Worm (Caenorhabditis elegans): ENCODE data around the gene C25G6.4.

DNA sequence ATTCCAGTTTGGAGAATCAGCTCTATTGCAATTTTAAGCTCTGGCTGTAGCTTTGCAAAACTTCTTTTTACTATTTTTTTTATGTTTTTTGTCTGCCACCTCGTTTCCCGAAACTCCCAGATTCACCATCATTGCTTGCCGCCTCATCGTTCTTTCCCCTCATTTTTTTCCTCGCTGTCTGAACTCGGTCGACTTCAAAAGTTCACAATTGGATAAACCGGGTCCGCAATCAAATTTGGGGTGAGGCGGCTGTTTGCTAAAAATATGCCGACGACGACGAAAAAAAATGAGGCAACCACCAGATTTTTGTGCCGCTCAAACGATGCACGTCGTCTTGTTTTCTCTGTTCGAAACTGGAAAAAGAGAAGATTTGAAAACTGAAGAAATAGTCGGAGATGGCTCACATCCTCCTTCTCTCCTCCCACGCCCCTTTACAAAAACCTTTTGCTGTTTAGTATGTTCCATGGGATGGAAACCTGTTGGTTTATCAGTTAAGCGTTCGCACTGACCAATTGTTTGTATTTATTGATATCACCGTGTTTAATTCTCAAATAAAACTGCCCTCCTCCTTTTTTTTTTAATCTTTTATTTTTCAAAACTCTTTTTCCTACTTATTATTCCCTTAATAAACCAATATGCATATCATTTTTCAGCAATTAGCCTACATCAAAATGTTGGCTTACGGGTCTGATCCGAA is 45.1 kb upstream of the C25G6.4 start, which contains the start of gene dop-4:
- TF ChIP-seq aly-2 (tag; optimal IDR thresholded peaks at IDR 0.05) = no peak
- no peak for TF ChIP-seq unc-55 (GFP tag; optimal IDR thresholded peaks at IDR 0.05)
- TF ChIP-seq mdl-1 (tag; optimal IDR thresholded peaks at IDR 0.05) = no peak
- no peak for TF ChIP-seq blmp-1 (tag; optimal IDR thresholded peaks at IDR 0.05; ENCODE audit: insufficient read depth)
- TF ChIP-seq R02D3.7 (tag; optimal IDR thresholded peaks at IDR 0.05) = no peak
- TF ChIP-seq lsy-2 (tag; optimal IDR thresholded peaks at IDR 0.05) = no peak

Measured in whole organism, L2 larva.